Fruit fly (Drosophila melanogaster): ENCODE results near the gene fzr.

The fzr gene

dm6 chrX:4635856-4636486 is 43.4 kb downstream of the fzr start, which contains the start of the genes Alms1a and pon (continued):
- no peak for TF ChIP-seq CG3065 (GFP tag; optimal IDR thresholded peaks at IDR 0.05)
- TF ChIP-seq Blimp-1 (GFP tag; optimal IDR thresholded peaks at IDR 0.05) = no peak
- no peak for TF ChIP-seq sens-2 (GFP tag; IDR thresholded peaks at IDR 0.05)
- TF ChIP-seq CG3995 (GFP tag; optimal IDR thresholded peaks at IDR 0.05) = no peak
- TF ChIP-seq gem (tag; optimal IDR thresholded peaks at IDR 0.05) = no peak
- TF ChIP-seq CG31224 (GFP tag; IDR thresholded peaks at IDR 0.05) = no peak
- no peak for TF ChIP-seq danr (GFP tag; IDR thresholded peaks at IDR 0.05)
- TF ChIP-seq CG10366 (GFP tag; IDR thresholded peaks at IDR 0.05) = no peak
- no peak for TF ChIP-seq sima (GFP tag; optimal IDR thresholded peaks at IDR 0.05)
- no peak for TF ChIP-seq dimm (GFP tag; IDR thresholded peaks at IDR 0.05)
- no peak for TF ChIP-seq sqz (GFP tag; optimal IDR thresholded peaks at IDR 0.05)
- no peak for TF ChIP-seq CG3163 (GFP tag; optimal IDR thresholded peaks at IDR 0.05)
- no peak for TF ChIP-seq Tbp (GFP tag; optimal IDR thresholded peaks at IDR 0.05)
- peak; percentile 51; the same call in 1 of the 3 replicates for TF ChIP-seq knrl (GFP tag; IDR thresholded peaks at IDR 0.05; ENCODE audit: partially characterized antibody)
- no peak for TF ChIP-seq bab2 (GFP tag; optimal IDR thresholded peaks at IDR 0.05)
- TF ChIP-seq Gug (GFP tag; IDR thresholded peaks at IDR 0.05) = no peak
- no peak for TF ChIP-seq btn (GFP tag; optimal IDR thresholded peaks at IDR 0.05)
- no peak for TF ChIP-seq CG6689 (GFP tag; IDR thresholded peaks at IDR 0.05)
- TF ChIP-seq CG1024 (GFP tag; IDR thresholded peaks at IDR 0.05) = no peak
- TF ChIP-seq dati (GFP tag; IDR thresholded peaks at IDR 0.05) = no peak
- no peak for TF ChIP-seq fd64A (GFP tag; optimal IDR thresholded peaks at IDR 0.05)
- no peak for TF ChIP-seq Nf-YA (GFP tag; IDR thresholded peaks at IDR 0.05)
- no peak for TF ChIP-seq CHES-1-like (GFP tag; optimal IDR thresholded peaks at IDR 0.05)
- no peak for TF ChIP-seq ci (GFP tag; IDR thresholded peaks at IDR 0.05)
- TF ChIP-seq repo (GFP tag; optimal IDR thresholded peaks at IDR 0.05) = no peak
- peak; percentile 90 for TF ChIP-seq ato (GFP tag; IDR thresholded peaks at IDR 0.05; ENCODE audit: partially characterized antibody)
- TF ChIP-seq sens (GFP tag) = no peak
- no peak for TF ChIP-seq CG32767 (GFP tag; IDR thresholded peaks at IDR 0.05)
- no peak for TF ChIP-seq CkIIα-i1 (GFP tag; IDR thresholded peaks at IDR 0.05)
- peak; percentile 82 for TF ChIP-seq sna (GFP tag; IDR thresholded peaks at IDR 0.05; ENCODE audit: partially characterized antibody)
- no peak for TF ChIP-seq Hand (GFP tag; optimal IDR thresholded peaks at IDR 0.05)
- no peak for TF ChIP-seq Fer3 (tag; optimal IDR thresholded peaks at IDR 0.05)
- peak; percentile 60 for TF ChIP-seq stwl (tag; optimal IDR thresholded peaks at IDR 0.05)
- TF ChIP-seq CG3838 (GFP tag; optimal IDR thresholded peaks at IDR 0.05) = no peak
- no peak for TF ChIP-seq CG32772 (GFP tag; IDR thresholded peaks at IDR 0.05)
- TF ChIP-seq Usf (GFP tag; optimal IDR thresholded peaks at IDR 0.05) = no peak
- no peak for TF ChIP-seq crp (GFP tag; optimal IDR thresholded peaks at IDR 0.05)
- no peak for TF ChIP-seq tup (GFP tag; optimal IDR thresholded peaks at IDR 0.05)
- TF ChIP-seq nerfin-1 (tag; optimal IDR thresholded peaks at IDR 0.05) = no peak
- TF ChIP-seq CG14441 (GFP tag; IDR thresholded peaks at IDR 0.05) = no peak
- no peak for TF ChIP-seq ham (GFP tag; IDR thresholded peaks at IDR 0.05)
- TF ChIP-seq CG17359 (tag; optimal IDR thresholded peaks at IDR 0.05) = no peak
- TF ChIP-seq CG18599 (GFP tag; optimal IDR thresholded peaks at IDR 0.05) = no peak
- TF ChIP-seq B-H2 (GFP tag; optimal IDR thresholded peaks at IDR 0.05) = no peak
- no peak for TF ChIP-seq CG4820 (GFP tag; optimal IDR thresholded peaks at IDR 0.05)
- TF ChIP-seq CG9876 (GFP tag; optimal IDR thresholded peaks at IDR 0.05) = no peak
- peak; percentile 95 for TF ChIP-seq tna (GFP tag; IDR thresholded peaks at IDR 0.05; ENCODE audit: partially characterized antibody)
- TF ChIP-seq CG11504 (tag; optimal IDR thresholded peaks at IDR 0.05) = no peak
- no peak for TF ChIP-seq gro (GFP tag; optimal IDR thresholded peaks at IDR 0.05)
- TF ChIP-seq E2f1 (GFP tag; IDR thresholded peaks at IDR 0.05) = no peak
- no peak for TF ChIP-seq CG10274 (GFP tag; optimal IDR thresholded peaks at IDR 0.05)
- no peak for TF ChIP-seq pnt (GFP tag; optimal IDR thresholded peaks at IDR 0.05)
